Worm (Caenorhabditis elegans): ENCODE measurements around the gene sru-19.

sru-19 gene

DNA sequence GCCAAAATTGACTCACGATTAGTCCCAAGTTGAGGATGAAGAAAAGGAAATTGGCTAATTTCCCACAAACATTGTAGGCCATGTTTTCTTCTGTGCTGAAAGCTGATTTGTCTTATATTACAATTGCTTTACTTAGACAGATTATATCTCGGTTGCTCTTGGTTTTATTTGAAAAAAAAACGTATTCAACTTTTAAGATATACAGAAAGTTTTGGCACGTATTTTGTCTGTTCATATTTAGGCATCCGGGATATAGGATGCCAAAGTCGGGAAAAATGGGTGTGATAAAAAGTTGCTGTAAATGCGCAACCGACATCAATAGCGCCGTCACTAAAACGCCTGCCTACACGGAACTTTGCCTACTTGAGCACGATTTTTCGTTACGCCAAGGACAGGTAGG is 21.8 kb downstream of the sru-19 start, which contains the start of gene tsp-4:
Gene tsp-4, minus strand, starts transcription at position 101 of the 400 bp plus-strand sequence.
- TF ChIP-seq unc-62 (GFP tag; optimal IDR thresholded peaks at IDR 0.05) = no peak

DNA sequence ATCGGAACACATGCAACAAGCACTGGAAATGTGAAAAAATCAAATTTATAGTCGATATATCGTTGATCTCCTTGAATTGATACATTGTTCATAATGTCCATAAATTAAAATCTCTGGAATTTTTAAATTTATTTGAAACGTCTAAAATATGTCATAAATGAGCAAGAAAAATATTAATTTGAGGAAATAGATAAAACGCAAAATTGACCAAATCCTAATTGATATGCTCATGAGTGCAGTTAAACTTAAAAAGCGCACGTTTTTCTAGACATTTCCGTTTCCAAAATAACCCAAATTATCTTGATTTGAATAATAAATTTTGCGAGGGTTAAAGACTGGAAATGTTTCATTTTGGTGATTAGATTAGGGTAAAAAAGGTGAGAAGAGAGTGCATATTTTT is 24.2 kb downstream of the sru-19 start, which contains the start of gene sru-13:
Gene sru-13, minus strand, starts transcription at position 101 of the 400 bp plus-strand sequence.
- no peak for TF ChIP-seq unc-62 (GFP tag; optimal IDR thresholded peaks at IDR 0.05)

DNA sequence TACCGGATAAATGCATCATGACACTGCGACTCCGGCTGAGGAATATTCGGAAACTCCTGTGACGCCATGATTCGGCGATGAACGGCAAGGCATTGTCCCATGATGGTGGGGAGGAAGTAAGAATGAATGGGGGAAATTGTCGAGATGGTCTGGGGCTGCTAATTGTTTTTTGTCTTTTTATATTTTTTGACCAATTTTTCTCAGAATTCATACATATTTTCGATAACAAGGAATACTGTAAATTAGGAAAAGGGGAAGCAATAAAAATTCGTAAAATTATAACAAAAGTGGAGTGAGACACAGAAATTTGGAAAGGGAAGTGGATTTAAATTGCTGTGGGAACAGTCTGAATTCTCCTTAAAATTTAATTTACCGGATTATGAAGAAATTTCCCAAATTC is 27.1 kb downstream of the sru-19 start, which contains the start of gene eak-4:
Gene eak-4, minus strand, starts transcription at position 101 of the 400 bp plus-strand sequence.
- no peak for TF ChIP-seq unc-62 (GFP tag; optimal IDR thresholded peaks at IDR 0.05)

DNA sequence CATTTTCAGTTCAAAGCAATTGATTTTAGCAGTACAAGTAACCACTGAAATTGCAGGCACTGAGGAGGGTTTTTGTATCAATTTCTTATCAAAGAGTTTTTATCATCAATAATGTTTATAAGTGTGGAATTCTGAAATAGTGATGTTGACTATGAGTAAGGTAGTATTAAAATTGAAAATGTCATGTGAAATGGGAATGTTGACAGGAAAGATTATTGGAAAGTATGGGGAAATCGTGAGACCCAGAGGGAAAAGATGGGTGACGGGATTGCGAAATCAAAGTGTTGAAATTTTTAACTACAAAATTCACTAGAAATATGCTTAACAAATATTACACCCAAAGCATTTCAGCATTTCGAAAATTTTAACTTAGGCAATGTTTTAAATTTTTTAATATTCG is 28.9 kb downstream of the sru-19 start, which contains the start of gene F53B2.8:
Gene F53B2.8, minus strand, starts transcription at position 180 of the 400 bp plus-strand sequence.
- no peak for TF ChIP-seq unc-62 (GFP tag; optimal IDR thresholded peaks at IDR 0.05)

DNA sequence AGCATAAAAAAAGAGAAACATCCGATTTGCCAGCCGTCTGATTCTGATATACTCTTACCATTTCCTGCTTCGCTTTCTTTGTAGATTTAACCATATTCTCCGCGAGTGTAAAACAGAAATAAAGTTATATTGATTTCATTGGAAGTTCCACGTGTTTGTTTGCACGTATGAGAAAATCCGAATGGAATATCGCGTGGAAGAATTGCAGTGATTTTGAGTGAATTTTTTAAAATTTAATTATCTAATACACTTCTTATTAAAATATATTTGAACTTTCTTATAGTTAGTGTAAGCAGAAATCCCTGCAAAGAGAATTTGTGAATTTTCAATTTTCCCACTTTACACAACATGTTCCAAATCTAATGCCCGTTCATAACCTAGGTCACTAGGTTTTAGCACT is 32.7 kb downstream of the sru-19 start, which contains the start of gene F53B2.5:
Gene F53B2.5, minus strand, starts transcription at position 101 of the 400 bp plus-strand sequence.
- no peak for TF ChIP-seq unc-62 (GFP tag; optimal IDR thresholded peaks at IDR 0.05)

DNA sequence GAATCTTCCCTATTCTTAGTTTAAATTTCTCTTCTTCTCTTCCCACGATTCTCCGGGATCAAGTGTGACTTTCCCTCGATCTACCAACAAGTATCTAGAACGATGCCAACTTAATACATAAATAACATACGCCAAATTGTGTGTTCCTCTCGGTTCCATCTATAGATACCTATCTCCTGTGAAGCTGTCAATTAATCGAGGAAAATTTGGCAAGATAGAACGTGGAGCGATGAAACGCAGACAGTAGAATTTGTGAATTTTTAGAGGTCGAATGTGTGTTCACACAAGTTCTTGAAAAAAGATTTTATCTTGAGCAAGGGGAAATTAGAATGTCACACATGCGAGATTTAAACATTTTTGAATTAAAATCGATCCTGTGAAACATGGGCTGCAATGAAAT is 33.1 kb downstream of the sru-19 start:
- TF ChIP-seq unc-62 (GFP tag; optimal IDR thresholded peaks at IDR 0.05) = no peak

DNA sequence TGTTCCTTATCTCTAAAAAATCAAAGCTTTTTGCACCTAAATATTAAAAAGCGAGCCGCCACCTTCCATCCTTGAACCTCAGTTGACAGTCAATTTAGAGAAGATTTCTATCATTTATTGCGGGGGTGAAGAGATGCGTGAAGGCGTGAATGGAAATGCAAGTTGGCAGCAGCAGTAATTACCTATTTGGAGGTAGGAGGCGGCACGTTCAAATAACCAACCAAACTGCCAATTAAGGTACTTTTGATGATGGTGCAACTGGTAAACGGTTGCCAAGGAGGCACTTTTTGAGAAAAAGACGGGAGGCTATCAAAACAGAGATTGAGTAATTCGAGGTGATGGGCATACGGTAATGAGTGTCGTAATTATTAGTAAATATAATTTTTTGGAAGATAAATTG is 38.0 kb downstream of the sru-19 start:
- TF ChIP-seq unc-62 (GFP tag; optimal IDR thresholded peaks at IDR 0.05) = no peak

DNA sequence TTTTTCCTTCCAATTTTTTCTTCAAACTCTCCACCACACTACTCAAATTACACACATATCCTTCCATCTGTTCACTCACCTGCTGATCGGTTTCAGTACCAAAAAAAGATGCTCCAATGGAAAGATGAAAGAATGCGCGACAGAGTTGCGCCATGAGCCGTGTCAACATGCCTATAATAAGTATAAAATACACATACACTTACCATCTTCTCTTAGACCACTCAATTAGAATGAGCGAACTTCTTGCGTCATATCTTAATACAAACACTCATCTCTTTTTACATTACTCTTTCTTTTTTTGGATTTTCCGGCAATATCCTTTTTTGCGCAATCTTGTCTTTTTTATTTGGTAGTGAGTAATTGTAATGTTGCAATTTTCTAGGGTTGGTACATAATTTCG is 39.4 kb downstream of the sru-19 start:
- TF ChIP-seq unc-62 (GFP tag; optimal IDR thresholded peaks at IDR 0.05) = no peak

DNA sequence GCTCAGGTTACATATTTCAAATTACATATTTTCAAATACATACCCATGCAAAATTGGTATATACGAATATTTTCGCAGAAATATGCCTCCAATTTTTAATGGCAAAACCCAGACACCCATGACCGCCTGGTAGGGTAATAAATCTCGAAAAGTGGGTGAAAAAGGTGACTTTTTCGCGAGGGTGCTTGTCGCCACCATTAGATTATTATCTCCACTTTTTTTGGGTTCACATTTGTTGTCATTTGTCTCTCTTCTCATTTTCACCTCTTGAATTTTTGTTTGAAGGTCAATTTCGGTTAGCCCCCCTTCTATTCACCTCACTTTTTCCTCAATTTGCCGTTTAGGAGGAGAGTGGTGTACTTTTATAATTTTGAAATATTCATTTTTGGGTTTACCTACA is 41.9 kb downstream of the sru-19 start:
- no peak for TF ChIP-seq unc-62 (GFP tag; optimal IDR thresholded peaks at IDR 0.05)

DNA sequence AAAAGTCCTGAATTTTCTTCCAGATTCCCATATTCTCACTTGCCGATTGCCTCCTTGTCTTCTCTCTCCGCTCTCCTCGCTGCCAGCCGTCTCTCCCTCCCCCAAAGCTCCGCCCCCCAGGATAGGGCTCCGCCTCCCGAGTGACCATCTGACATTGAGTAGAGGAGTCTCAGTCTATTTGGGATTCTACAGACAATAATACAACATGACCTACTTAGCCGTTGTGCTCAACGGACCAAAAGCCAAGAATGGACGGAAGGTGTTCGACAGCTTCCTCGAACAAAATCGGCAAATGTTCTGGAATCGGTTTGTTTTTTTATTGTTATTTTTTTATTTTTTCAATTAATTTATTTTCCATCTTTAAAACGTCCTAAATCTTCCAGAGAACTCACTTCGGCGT is 43.7 kb downstream of the sru-19 start, which contains the start of gene ham-1:
Gene ham-1, plus strand, starts transcription at position 173 of the 400 bp plus-strand sequence.
- no peak for TF ChIP-seq unc-62 (GFP tag; optimal IDR thresholded peaks at IDR 0.05)

DNA sequence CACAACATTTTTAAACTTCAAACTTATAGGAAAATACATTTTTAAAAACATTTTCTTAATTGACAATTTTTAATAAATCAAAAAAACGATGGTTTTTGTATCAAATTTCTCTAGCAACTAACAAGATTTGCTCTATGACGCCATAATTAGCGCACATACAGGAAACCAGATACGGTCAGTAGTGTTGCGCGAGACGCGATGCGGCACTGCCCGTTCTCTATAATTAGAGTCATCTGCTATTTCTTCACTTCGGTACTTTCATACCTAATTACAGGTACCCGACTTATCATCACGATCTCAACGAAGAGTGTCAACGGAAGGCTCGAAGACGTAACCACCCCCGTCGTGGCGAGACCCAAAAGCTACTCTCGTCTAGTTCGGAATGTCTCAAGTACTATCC is 46.3 kb downstream of the sru-19 start:
- TF ChIP-seq unc-62 (GFP tag; optimal IDR thresholded peaks at IDR 0.05) = no peak

DNA sequence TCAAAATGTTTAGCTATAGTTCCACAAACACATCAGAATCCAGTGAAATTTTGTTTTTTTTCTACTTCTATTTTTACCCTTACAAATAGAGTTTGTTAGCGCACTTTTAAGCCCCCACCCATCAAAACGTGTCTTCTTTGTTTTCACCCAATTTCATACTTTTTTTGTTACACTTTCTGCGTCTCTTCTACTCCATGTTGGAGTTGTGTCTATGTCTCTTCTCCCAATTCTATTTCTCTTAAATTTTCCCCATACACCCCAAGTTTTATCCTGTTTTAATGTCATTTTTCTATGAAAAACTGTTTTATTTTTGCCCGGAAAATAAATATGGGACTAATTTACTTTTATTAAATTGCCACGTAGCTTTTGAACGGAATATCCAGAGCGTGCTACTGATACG is 47.1 kb downstream of the sru-19 start:
- no peak for TF ChIP-seq unc-62 (GFP tag; optimal IDR thresholded peaks at IDR 0.05)

DNA sequence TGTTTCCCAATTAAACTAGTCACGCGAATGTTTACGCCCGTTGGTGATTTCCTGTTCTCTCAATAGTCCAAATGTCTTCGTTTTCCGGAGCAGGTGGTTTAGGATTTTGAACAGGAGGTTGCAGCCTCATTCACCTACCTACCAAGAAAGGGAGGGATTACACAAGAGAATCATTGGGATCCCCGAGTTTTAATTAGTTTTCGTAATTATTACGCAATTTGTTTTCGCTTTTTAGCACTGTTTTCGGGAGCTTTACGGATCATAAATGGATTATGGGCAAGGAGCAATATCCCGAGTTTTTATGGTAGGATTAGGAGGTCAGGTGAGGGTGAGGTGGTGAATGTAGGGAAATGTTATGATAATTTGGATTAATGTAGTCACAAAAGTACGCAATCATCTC is 47.6 kb downstream of the sru-19 start:
- no peak for TF ChIP-seq unc-62 (GFP tag; optimal IDR thresholded peaks at IDR 0.05)

DNA sequence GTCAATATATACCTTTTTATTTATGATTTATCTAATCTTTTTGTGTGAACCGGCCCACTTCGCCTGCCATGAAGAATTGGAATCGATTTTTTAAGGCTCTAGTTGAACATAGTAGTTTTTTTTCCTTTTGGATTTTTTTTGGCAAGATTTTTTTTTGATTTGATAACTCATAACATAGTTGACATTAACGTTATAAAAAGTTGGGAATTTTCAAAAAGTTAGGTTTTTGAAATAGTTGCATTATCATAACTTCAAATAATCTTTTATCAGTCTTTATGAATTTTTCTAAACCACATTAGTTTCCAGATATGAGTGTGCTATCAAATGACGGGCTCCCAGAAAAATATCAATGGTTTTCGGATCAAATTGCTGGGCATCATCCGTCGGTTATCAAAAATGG is 49.5 kb downstream of the sru-19 start, which contains the start of gene ipmk-1:
Gene ipmk-1, plus strand, starts transcription at position 301 of the 400 bp plus-strand sequence.
- TF ChIP-seq unc-62 (GFP tag; optimal IDR thresholded peaks at IDR 0.05) = no peak

DNA sequence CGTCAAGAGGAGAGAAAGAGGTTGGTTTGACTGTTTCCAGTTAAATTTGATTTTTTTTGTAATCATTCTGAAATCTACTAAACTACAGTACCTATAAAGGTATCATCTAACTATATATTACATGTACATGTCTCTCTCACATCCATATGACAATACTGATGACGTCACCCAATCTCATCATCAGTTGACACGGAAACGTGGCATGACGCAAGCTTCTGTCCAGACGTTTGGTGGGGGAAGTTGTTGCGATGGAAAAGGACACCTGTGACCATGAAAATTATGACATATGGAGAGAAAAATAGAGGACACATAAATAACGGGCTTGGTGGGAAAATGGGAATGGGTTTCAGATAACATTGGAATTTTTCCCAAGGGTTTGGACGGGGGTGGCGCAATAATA is 50.7 kb downstream of the sru-19 start:
- TF ChIP-seq unc-62 (GFP tag; optimal IDR thresholded peaks at IDR 0.05) = no peak

Measured in whole organism, dauer.